Worm (Caenorhabditis elegans) whole organism, midembryonic: ENCODE data around the gene AH10.4.

ENCODE experiments used
- T22C8.4 ChIP-seq: fragments of 200-800 bp; sonication (Bioruptor generic); IDR thresholded peaks from 2 replicates; pipeline ENCODE4 v1.3.6; 2022; ENCODE audit warnings: missing genetic modification characterization, missing compliant biosample characterization
- cog-1 ChIP-seq: sonication (generic microtip); optimal IDR thresholded peaks from 2 replicates; lab custom pipeline; 2016; ENCODE audit warnings: missing genetic modification characterization, missing compliant biosample characterization
- flt-1 ChIP-seq: fragments of 200-800 bp; sonication (Bioruptor generic); IDR thresholded peaks from 2 replicates; pipeline ENCODE4 v1.3.6; 2022; ENCODE audit warnings: missing genetic modification characterization, missing compliant biosample characterization
- klf-2 ChIP-seq: fragments of 200-800 bp; sonication (Bioruptor generic); conservative IDR thresholded peaks from 2 replicates; pipeline ENCODE4 v1.3.6; 2022; ENCODE audit warnings: missing genetic modification reagents, missing genetic modification characterization, missing compliant biosample characterization
- med-1 ChIP-seq: sonication (generic microtip); optimal IDR thresholded peaks from 2 replicates; lab custom pipeline; 2017; ENCODE audit warnings: missing genetic modification characterization, mild to moderate bottlenecking, missing compliant biosample characterization, antibody characterized with exemption, missing genetic modification reagents; ENCODE audit not compliant: insufficient read depth
- tab-1 ChIP-seq: fragments of 200-800 bp; sonication (Bioruptor generic); IDR thresholded peaks from 2 replicates; pipeline ENCODE4 v1.3.6; 2022; ENCODE audit warnings: missing genetic modification characterization, missing compliant biosample characterization
- ztf-29 ChIP-seq: fragments of 200-800 bp; sonication (Bioruptor generic); IDR thresholded peaks from 2 replicates; pipeline ENCODE4 v1.3.6; 2022; ENCODE audit warnings: missing genetic modification reagents, missing genetic modification characterization, missing compliant biosample characterization

- no peak for TF ChIP-seq ztf-29 (GFP tag; lab: Robert Waterston, UW)
- no peak for TF ChIP-seq med-1 (GFP tag; lab: Kevin White, UChicago)
- TF ChIP-seq cog-1, result no peak
- TF ChIP-seq klf-2 (GFP tag; lab: Robert Waterston, UW), result no peak
- TF ChIP-seq tab-1 (GFP tag; lab: Robert Waterston, UW), result no peak
- no peak for TF ChIP-seq flt-1 (GFP tag; lab: Robert Waterston, UW)
- TF ChIP-seq T22C8.4 (GFP tag; lab: Robert Waterston, UW), result no peak
Observed at ce11 chrV:14177657-14178129, 40.0 kb upstream of the AH10.4 start, which contains the start of gene ceh-74.
